Fruit fly (Drosophila melanogaster) whole organism, embryonic: ENCODE results near the gene GILT3.
A peak's percentile ranks its signal among the peaks of the same experiment; 100 is the strongest.

Source experiments
- Adf1 ChIP-seq: fragments of 200-800 bp; sonication (Bioruptor generic); IDR thresholded peaks from 2 replicates; pipeline ENCODE4 v1.3.6; 2022; ENCODE audit warnings: missing biosample characterization, missing genetic modification characterization
- Asciz ChIP-seq: fragments of 200-800 bp; sonication (Bioruptor generic); optimal IDR thresholded peaks from 2 replicates; lab custom pipeline; 2017; ENCODE audit warnings: missing biosample characterization, mild to moderate bottlenecking, missing genetic modification characterization, missing genetic modification reagents
- Atf3 ChIP-seq: fragments of 200-800 bp; sonication (Bioruptor generic); optimal IDR thresholded peaks from 3 replicates; lab custom pipeline; 2016; ENCODE audit warnings: missing biosample characterization, missing genetic modification characterization
- CG10209 ChIP-seq: fragments of 200-800 bp; sonication (Bioruptor generic); optimal IDR thresholded peaks from 3 replicates; lab custom pipeline; 2017; ENCODE audit warnings: missing biosample characterization, mild to moderate bottlenecking, missing genetic modification characterization, missing genetic modification reagents
- CG11398 ChIP-seq: fragments of 200-800 bp; sonication (Bioruptor generic); optimal IDR thresholded peaks from 2 replicates; lab custom pipeline; 2016; ENCODE audit warnings: missing biosample characterization, missing genetic modification characterization
- CG1233 ChIP-seq: fragments of 200-800 bp; sonication (Bioruptor generic); optimal IDR thresholded peaks from 4 replicates; lab custom pipeline; 2018; ENCODE audit warnings: missing biosample characterization, mild to moderate bottlenecking, missing genetic modification characterization
- CG13123 ChIP-seq: fragments of 200-800 bp; sonication (Bioruptor generic); optimal IDR thresholded peaks from 2 replicates; lab custom pipeline; 2016; ENCODE audit warnings: missing biosample characterization, missing genetic modification characterization
- CG13775 ChIP-seq: fragments of 200-800 bp; sonication (Bioruptor generic); optimal IDR thresholded peaks from 3 replicates; lab custom pipeline; 2017; ENCODE audit warnings: missing biosample characterization, mild to moderate bottlenecking, missing genetic modification characterization
- CG15073 ChIP-seq: fragments of 200-800 bp; sonication (Bioruptor generic); optimal IDR thresholded peaks from 2 replicates; lab custom pipeline; 2016; ENCODE audit warnings: missing biosample characterization, missing genetic modification characterization
- CG2120 ChIP-seq: fragments of 200-800 bp; sonication (Bioruptor generic); optimal IDR thresholded peaks from 3 replicates; lab custom pipeline; 2016; ENCODE audit warnings: missing biosample characterization, missing genetic modification characterization
- CG2712 ChIP-seq: fragments of 200-800 bp; optimal IDR thresholded peaks from 3 replicates; lab custom pipeline; 2019; ENCODE audit warnings: missing biosample characterization, mild to moderate bottlenecking, missing genetic modification characterization, moderate library complexity
- CG30020 ChIP-seq: fragments of 200-800 bp; optimal IDR thresholded peaks from 2 replicates; lab custom pipeline; 2019; ENCODE audit warnings: missing biosample characterization, mild to moderate bottlenecking, missing genetic modification characterization, moderate library complexity
- CG32532 ChIP-seq: fragments of 200-800 bp; sonication (Bioruptor generic); IDR thresholded peaks from 2 replicates; pipeline ENCODE4 v1.3.6; 2022; ENCODE audit warnings: missing biosample characterization, missing genetic modification characterization
- CG32772 ChIP-seq: fragments of 200-800 bp; sonication (Bioruptor generic); IDR thresholded peaks from 2 replicates; pipeline ENCODE4 v1.3.6; 2022; ENCODE audit warnings: missing biosample characterization, missing genetic modification characterization
- CG6175 ChIP-seq: fragments of 200-800 bp; sonication (Bioruptor generic); IDR thresholded peaks from 3 replicates; pipeline ENCODE4 v1.3.6; 2022; ENCODE audit warnings: missing biosample characterization, missing genetic modification characterization
- CG6683 ChIP-seq: fragments of 200-800 bp; sonication (Bioruptor generic); optimal IDR thresholded peaks from 2 replicates; lab custom pipeline; 2017; ENCODE audit warnings: missing biosample characterization, mild to moderate bottlenecking, missing genetic modification characterization, missing genetic modification reagents
- CG6765 ChIP-seq: fragments of 200-800 bp; sonication (Bioruptor generic); optimal IDR thresholded peaks from 3 replicates; lab custom pipeline; 2017; ENCODE audit warnings: missing biosample characterization, mild to moderate bottlenecking, missing genetic modification characterization
- CG7357 ChIP-seq: fragments of 200-800 bp; sonication (Bioruptor generic); IDR thresholded peaks from 3 replicates; pipeline ENCODE4 v1.3.6; 2022; ENCODE audit warnings: missing biosample characterization, missing genetic modification characterization
- CG7839 ChIP-seq: fragments of 200-800 bp; sonication (Bioruptor generic); optimal IDR thresholded peaks from 3 replicates; lab custom pipeline; 2018; ENCODE audit warnings: missing biosample characterization, mild to moderate bottlenecking, missing genetic modification characterization, moderate library complexity
- CG8388 ChIP-seq: fragments of 200-800 bp; sonication (Bioruptor generic); optimal IDR thresholded peaks from 2 replicates; lab custom pipeline; 2019; ENCODE audit warnings: missing biosample characterization, mild to moderate bottlenecking, missing genetic modification characterization, moderate library complexity
- CG9609 ChIP-seq: fragments of 200-800 bp; sonication (Bioruptor generic); optimal IDR thresholded peaks from 3 replicates; lab custom pipeline; 2016; ENCODE audit warnings: missing biosample characterization, missing genetic modification characterization
- CTCF ChIP-seq: fragments of 200-800 bp; sonication (Bioruptor generic); optimal IDR thresholded peaks from 2 replicates; lab custom pipeline; 2017; ENCODE audit warnings: missing biosample characterization, mild to moderate bottlenecking, missing genetic modification characterization, moderate library complexity
- Dbx ChIP-seq: fragments of 200-800 bp; sonication (Bioruptor generic); IDR thresholded peaks from 3 replicates; pipeline ENCODE4 v1.3.6; 2022; ENCODE audit warnings: missing biosample characterization, missing genetic modification characterization
- Dek ChIP-seq: fragments of 200-800 bp; sonication (Bioruptor generic); optimal IDR thresholded peaks from 3 replicates; lab custom pipeline; 2019; ENCODE audit warnings: missing biosample characterization, mild to moderate bottlenecking, missing genetic modification characterization, moderate library complexity
- Hand ChIP-seq: fragments of 200-800 bp; sonication (Bioruptor generic); optimal IDR thresholded peaks from 2 replicates; lab custom pipeline; 2017; ENCODE audit warnings: mild to moderate bottlenecking, missing biosample characterization, missing genetic modification reagents, missing genetic modification characterization
- Hmx ChIP-seq: fragments of 200-800 bp; sonication (Bioruptor generic); optimal IDR thresholded peaks from 2 replicates; lab custom pipeline; 2016; ENCODE audit warnings: missing biosample characterization, missing genetic modification characterization
- Hr78 ChIP-seq, 2 experiments: fragments of 200-800 bp in 1 of 2; fragments of >200 bp in 1 of 2; sonication (Bioruptor generic) in 1 of 2; optimal IDR thresholded peaks; 2 replicates each; lab custom pipeline; 2017 to 2019; ENCODE audit warnings: missing biosample characterization in 2 of 2, missing genetic modification characterization in 2 of 2, mild to moderate bottlenecking in 1 of 2, moderate library complexity in 1 of 2
- MBD-R2 ChIP-seq: fragments of 200-800 bp; sonication (Bioruptor generic); IDR thresholded peaks from 2 replicates; pipeline ENCODE4 v1.3.6; 2022; ENCODE audit warnings: missing biosample characterization, missing genetic modification characterization
- Max ChIP-seq: fragments of 200-800 bp; sonication (Bioruptor generic); optimal IDR thresholded peaks from 2 replicates; lab custom pipeline; 2016; ENCODE audit warnings: missing biosample characterization, mild to moderate bottlenecking, missing genetic modification characterization
- Usf ChIP-seq: fragments of 200-800 bp; sonication (Bioruptor generic); optimal IDR thresholded peaks from 2 replicates; lab custom pipeline; 2017; ENCODE audit warnings: missing genotype, missing biosample characterization, missing genetic modification characterization
- ab ChIP-seq: fragments of 200-800 bp; sonication (Bioruptor generic); optimal IDR thresholded peaks from 2 replicates; lab custom pipeline; 2016; ENCODE audit warnings: missing biosample characterization, missing genetic modification characterization
- ap ChIP-seq: fragments of 200-800 bp; sonication (Bioruptor generic); IDR thresholded peaks from 2 replicates; pipeline ENCODE4 v1.3.6; 2022; ENCODE audit warnings: missing biosample characterization, missing genetic modification characterization
- bigmax ChIP-seq: fragments of 200-800 bp; sonication (Bioruptor generic); optimal IDR thresholded peaks from 2 replicates; lab custom pipeline; 2018; ENCODE audit warnings: missing biosample characterization, mild to moderate bottlenecking, missing genetic modification characterization
- crc ChIP-seq: fragments of 200-800 bp; sonication (Bioruptor generic); optimal IDR thresholded peaks from 2 replicates; lab custom pipeline; 2016; ENCODE audit warnings: missing biosample characterization, missing genetic modification characterization
- dpn ChIP-seq, 2 experiments: fragments of 200-800 bp; sonication (Bioruptor generic); optimal IDR thresholded peaks; 3 replicates each; lab custom pipeline; 2016; ENCODE audit warnings: missing biosample characterization in 2 of 2, missing genetic modification characterization in 2 of 2
- grn ChIP-seq: fragments of 200-800 bp; sonication (Bioruptor generic); optimal IDR thresholded peaks from 3 replicates; lab custom pipeline; 2017; ENCODE audit warnings: missing biosample characterization, missing genetic modification characterization
- hbn ChIP-seq: fragments of 200-800 bp; sonication (Bioruptor generic); IDR thresholded peaks from 2 replicates; pipeline ENCODE4 v1.3.6; 2022; ENCODE audit warnings: missing biosample characterization, missing genetic modification characterization; ENCODE audit not compliant: partially characterized antibody
- her ChIP-seq: fragments of 200-800 bp; sonication (Bioruptor generic); optimal IDR thresholded peaks from 2 replicates; lab custom pipeline; 2016; ENCODE audit warnings: missing biosample characterization, missing genetic modification characterization
- hth ChIP-seq: fragments of >200 bp; optimal IDR thresholded peaks from 2 replicates; lab custom pipeline; 2017; ENCODE audit warnings: inconsistent platforms
- luna ChIP-seq: fragments of 200-800 bp; sonication (Bioruptor generic); optimal IDR thresholded peaks from 2 replicates; lab custom pipeline; 2016; ENCODE audit warnings: missing biosample characterization, missing genetic modification characterization
- nerfin-1 ChIP-seq: fragments of 200-800 bp; sonication (Bioruptor generic); optimal IDR thresholded peaks from 3 replicates; lab custom pipeline; 2019; ENCODE audit warnings: missing biosample characterization, mild to moderate bottlenecking, missing genetic modification characterization, moderate library complexity
- oc ChIP-seq: fragments of 200-800 bp; sonication (Bioruptor generic); optimal IDR thresholded peaks from 2 replicates; lab custom pipeline; 2018; ENCODE audit warnings: missing biosample characterization, mild to moderate bottlenecking, missing genetic modification characterization, moderate library complexity
- org-1 ChIP-seq: fragments of 200-800 bp; sonication (Bioruptor generic); optimal IDR thresholded peaks from 2 replicates; lab custom pipeline; 2017; ENCODE audit warnings: missing biosample characterization, missing genetic modification characterization
- pita ChIP-seq: fragments of 200-800 bp; sonication (Bioruptor generic); optimal IDR thresholded peaks from 2 replicates; lab custom pipeline; 2017; ENCODE audit warnings: missing biosample characterization, mild to moderate bottlenecking, missing genetic modification characterization
- pum ChIP-seq: fragments of 200-800 bp; sonication (Bioruptor generic); optimal IDR thresholded peaks from 2 replicates; lab custom pipeline; 2016; ENCODE audit warnings: missing biosample characterization, missing genetic modification characterization
- row ChIP-seq: fragments of 200-800 bp; sonication (Bioruptor generic); IDR thresholded peaks from 3 replicates; pipeline ENCODE4 v1.3.6; 2022; ENCODE audit warnings: missing biosample characterization, missing genetic modification characterization
- sd ChIP-seq: fragments of 200-800 bp; sonication (Bioruptor generic); optimal IDR thresholded peaks from 3 replicates; lab custom pipeline; 2018; ENCODE audit warnings: missing biosample characterization, mild to moderate bottlenecking, missing genetic modification characterization, moderate library complexity
- slp2 ChIP-seq: fragments of 200-800 bp; sonication (Bioruptor generic); optimal IDR thresholded peaks from 2 replicates; lab custom pipeline; 2016; ENCODE audit warnings: missing biosample characterization, missing genetic modification characterization
- sob ChIP-seq: fragments of 200-800 bp; sonication (Bioruptor generic); IDR thresholded peaks from 2 replicates; pipeline ENCODE4 v1.3.6; 2022; ENCODE audit warnings: missing biosample characterization, missing genetic modification characterization
- sug ChIP-seq: fragments of 200-800 bp; optimal IDR thresholded peaks from 2 replicates; lab custom pipeline; 2019; ENCODE audit warnings: missing biosample characterization, mild to moderate bottlenecking, missing genetic modification characterization, moderate library complexity
- toy ChIP-seq: fragments of 200-800 bp; sonication (Bioruptor generic); IDR thresholded peaks from 2 replicates; pipeline ENCODE4 v1.3.6; 2022; ENCODE audit warnings: missing biosample characterization, missing genetic modification characterization
- vvl ChIP-seq: fragments of 200-800 bp; sonication (Bioruptor generic); IDR thresholded peaks from 2 replicates; pipeline ENCODE4 v1.3.6; 2022; ENCODE audit warnings: missing biosample characterization, missing genetic modification characterization

The GILT3 gene

DNA sequence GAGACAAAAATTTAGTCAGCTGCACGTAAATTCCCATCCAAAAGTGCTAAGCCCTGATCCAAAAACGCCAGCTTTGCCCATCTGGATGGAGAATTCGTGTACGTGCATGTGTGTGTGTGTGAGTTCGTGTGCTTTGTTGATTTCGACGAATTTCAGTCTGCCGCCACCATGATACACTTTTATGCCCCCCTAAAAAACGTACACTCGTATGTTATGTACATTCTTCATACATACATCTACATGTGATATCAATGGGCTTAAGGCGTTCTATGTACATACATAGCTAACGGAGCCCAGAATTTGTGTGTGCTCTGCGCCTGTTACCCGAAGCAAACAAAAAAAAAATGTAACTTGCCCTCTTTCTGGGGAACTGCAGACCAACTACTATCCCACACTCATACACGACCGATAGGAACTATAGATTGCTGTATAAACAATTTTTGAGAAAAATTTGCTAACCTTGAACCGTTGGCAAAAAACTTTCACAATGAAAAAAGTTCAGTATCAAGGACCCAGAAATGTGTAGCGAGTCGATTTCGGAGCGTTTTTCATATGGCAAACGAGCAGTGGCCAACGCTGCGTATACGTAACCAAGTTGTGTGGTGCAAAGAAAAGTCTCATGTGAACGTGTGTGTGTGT is 48.7 kb downstream of the GILT3 start (continued):
- TF ChIP-seq Dek (tag; lab: Kevin White, UChicago) (peak; percentile 2), CG9609 (GFP tag; lab: Kevin White, UChicago) (no peak), Usf (GFP tag; lab: Kevin White, UChicago) (no peak), CTCF (GFP tag; lab: Kevin White, UChicago) (no peak), CG7839 (tag; lab: Kevin White, UChicago) (no peak), row (GFP tag; lab: Robert Waterston, UW) (no peak), CG10209 (GFP tag; lab: Kevin White, UChicago) (no peak), Asciz (peak; percentile 45), Adf1 (GFP tag; lab: Robert Waterston, UW) (peak; percentile 17; the same call in 1 of the 2 replicates), CG30020 (tag; lab: Kevin White, UChicago) (no peak), luna (no peak), sug (tag; lab: Kevin White, UChicago) (peak; percentile 81), Hmx (no peak), org-1 (GFP tag; lab: Kevin White, UChicago) (peak; percentile 14), toy (0 out of 2 replicates have a peak, but pooled peaks have one; percentile 7), oc (tag; lab: Kevin White, UChicago) (no peak), Hr78 (GFP tag; optimal IDR thresholded peaks at IDR 0.05; lab: Kevin White, UChicago) (no peak), sd (tag; lab: Kevin White, UChicago) (peak; percentile 61), hth (lab: Kevin White, UChicago) (no peak), her (GFP tag; lab: Kevin White, UChicago) (no peak), ap (GFP tag; lab: Robert Waterston, UW) (no peak), CG6175 (GFP tag; lab: Robert Waterston, UW) (no peak), nerfin-1 (tag; lab: Kevin White, UChicago) (no peak), crc (GFP tag; lab: Kevin White, UChicago) (no peak), CG32532 (GFP tag; lab: Robert Waterston, UW) (no peak), grn (GFP tag; lab: Kevin White, UChicago) (no peak), CG2120 (GFP tag; lab: Kevin White, UChicago) (peak; percentile 33), bigmax (GFP tag; lab: Kevin White, UChicago) (no peak), CG13123 (GFP tag; lab: Kevin White, UChicago) (no peak), sob (peak; percentile 63; the same call in 1 of the 2 replicates), CG6765 (GFP tag; lab: Kevin White, UChicago) (no peak), pum (no peak), Max (GFP tag; lab: Kevin White, UChicago) (no peak), pita (no peak), CG6683 (GFP tag; lab: Kevin White, UChicago) (no peak), dpn (GFP tag; optimal IDR thresholded peaks at IDR 0.05; lab: Kevin White, UChicago) (no peak), Atf3 (GFP tag; lab: Kevin White, UChicago) (no peak), CG2712 (tag; lab: Kevin White, UChicago) (no peak), hbn (GFP tag; lab: Robert Waterston, UW) (no peak), vvl (GFP tag; lab: Robert Waterston, UW) (peak; percentile 46; the same call in 1 of the 2 replicates), CG11398 (GFP tag; lab: Kevin White, UChicago) (no peak), Dbx (GFP tag; lab: Robert Waterston, UW) (no peak), MBD-R2 (GFP tag; lab: Robert Waterston, UW) (peak; percentile 20; the same call in 1 of the 2 replicates), CG13775 (peak; percentile 11), Hand (GFP tag; lab: Kevin White, UChicago) (no peak), CG1233 (GFP tag; lab: Kevin White, UChicago) (peak; percentile 21), CG7357 (GFP tag; lab: Robert Waterston, UW) (no peak), CG8388 (GFP tag; lab: Kevin White, UChicago) (no peak), CG15073 (no peak), ab (no peak), slp2 (GFP tag; lab: Kevin White, UChicago) (no peak), CG32772 (GFP tag; lab: Robert Waterston, UW) (no peak)
